Worm (Caenorhabditis elegans) whole organism, young adult: ENCODE measurements around the gene F28C6.5.
A peak's percentile ranks its signal among the peaks of the same experiment; 100 is the strongest.

ENCODE experiments used
- B0019.2 ChIP-seq: fragments of 200-800 bp; sonication (Bioruptor generic); conservative IDR thresholded peaks from 2 replicates; pipeline ENCODE4 v1.3.6; 2022; ENCODE audit warnings: missing genetic modification reagents, missing genetic modification characterization, missing compliant biosample characterization
- B0035.1 ChIP-seq: sonication (generic microtip); optimal IDR thresholded peaks from 2 replicates; lab custom pipeline; 2016; ENCODE audit warnings: missing genetic modification characterization, mild to moderate bottlenecking, missing compliant biosample characterization, missing genotype, missing genetic modification reagents
- B0261.1 ChIP-seq: sonication (generic microtip); optimal IDR thresholded peaks from 2 replicates; lab custom pipeline; 2016; ENCODE audit warnings: mild to moderate bottlenecking, missing genetic modification characterization, moderate library complexity, missing compliant biosample characterization
- D2030.7 ChIP-seq: fragments of 200-800 bp; sonication (Bioruptor generic); IDR thresholded peaks from 2 replicates; pipeline ENCODE4 v1.3.6; 2022; ENCODE audit warnings: missing genetic modification reagents, missing genetic modification characterization, missing compliant biosample characterization
- F22D6.2 ChIP-seq: sonication (generic microtip); optimal IDR thresholded peaks from 2 replicates; lab custom pipeline; 2016; ENCODE audit warnings: mild to moderate bottlenecking, missing genetic modification characterization, missing compliant biosample characterization
- F23B12.7 ChIP-seq: sonication (generic microtip); optimal IDR thresholded peaks from 2 replicates; lab custom pipeline; 2017; ENCODE audit warnings: missing genetic modification characterization, mild to moderate bottlenecking, missing compliant biosample characterization, antibody characterized with exemption, moderate library complexity; ENCODE audit not compliant: insufficient read depth
- T07F8.4 ChIP-seq: sonication (generic microtip); optimal IDR thresholded peaks from 2 replicates; lab custom pipeline; 2016; ENCODE audit warnings: mild to moderate bottlenecking, missing genetic modification characterization, moderate library complexity, missing compliant biosample characterization
- Y67H2A.10 ChIP-seq: fragments of 200-800 bp; sonication (Bioruptor generic); conservative IDR thresholded peaks from 2 replicates; pipeline ENCODE4 v1.3.6; 2022; ENCODE audit warnings: missing genetic modification reagents, missing genetic modification characterization, missing compliant biosample characterization
- aptf-3 ChIP-seq: fragments of 200-800 bp; sonication (Bioruptor generic); IDR thresholded peaks from 2 replicates; pipeline ENCODE4 v1.3.6; 2022; ENCODE audit warnings: missing genetic modification characterization, missing compliant biosample characterization
- atf-7 ChIP-seq: sonication (generic microtip); optimal IDR thresholded peaks from 2 replicates; lab custom pipeline; 2017; ENCODE audit warnings: mild to moderate bottlenecking, missing genetic modification characterization, missing compliant biosample characterization
- bed-2 ChIP-seq: fragments of 200-800 bp; sonication (Bioruptor generic); IDR thresholded peaks from 2 replicates; pipeline ENCODE4 v1.3.6; 2022; ENCODE audit warnings: missing genetic modification reagents, missing genetic modification characterization, missing compliant biosample characterization
- cebp-1 ChIP-seq, 2 experiments: fragments of 200-800 bp in 1 of 2; sonication (Bioruptor generic) in 1 of 2; sonication (generic microtip) in 1 of 2; IDR thresholded peaks in 1 of 2; optimal IDR thresholded peaks in 1 of 2; 2 replicates each; pipeline versions ENCODE4 v1.3.6 to Lab custom; 2017 to 2022; ENCODE audit warnings: missing compliant biosample characterization in 2 of 2, missing genetic modification characterization in 2 of 2, mild to moderate bottlenecking in 1 of 2, missing genetic modification reagents in 1 of 2, moderate library complexity in 1 of 2
- cebp-2 ChIP-seq: fragments of 200-800 bp; sonication (Bioruptor generic); IDR thresholded peaks from 2 replicates; pipeline ENCODE4 v1.3.6; 2022; ENCODE audit warnings: missing genetic modification characterization, missing compliant biosample characterization
- ceh-27 ChIP-seq: fragments of 200-800 bp; sonication (Bioruptor generic); optimal IDR thresholded peaks from 2 replicates; lab custom pipeline; 2018; ENCODE audit warnings: mild to moderate bottlenecking, missing genetic modification characterization, moderate library complexity, missing compliant biosample characterization
- ceh-79 ChIP-seq: sonication (generic microtip); optimal IDR thresholded peaks from 2 replicates; lab custom pipeline; 2017; ENCODE audit warnings: mild to moderate bottlenecking, missing genetic modification characterization, missing compliant biosample characterization
- ceh-91 ChIP-seq: fragments of 200-800 bp; sonication (Bioruptor generic); IDR thresholded peaks from 2 replicates; pipeline ENCODE4 v1.3.6; 2022; ENCODE audit warnings: missing genetic modification reagents, missing genetic modification characterization, missing compliant biosample characterization
- die-1 ChIP-seq: sonication (generic microtip); optimal IDR thresholded peaks from 2 replicates; lab custom pipeline; 2016; ENCODE audit warnings: missing genotype, mild to moderate bottlenecking, missing genetic modification characterization, missing compliant biosample characterization
- dox-1 ChIP-seq: fragments of 200-800 bp; sonication (Bioruptor generic); IDR thresholded peaks from 2 replicates; pipeline ENCODE4 v1.3.6; 2022; ENCODE audit warnings: missing genetic modification reagents, missing genetic modification characterization, missing compliant biosample characterization
- efl-1 ChIP-seq: fragments of 150-350 bp; optimal IDR thresholded peaks from 2 replicates; lab custom pipeline; 2014; ENCODE audit warnings: missing biosample characterization, missing genetic modification reagents, missing genetic modification characterization
- ets-4 ChIP-seq: fragments of 200-800 bp; sonication (Bioruptor generic); optimal IDR thresholded peaks from 2 replicates; lab custom pipeline; 2018; ENCODE audit warnings: mild to moderate bottlenecking, missing genetic modification characterization, missing compliant biosample characterization
- fkh-3 ChIP-seq: sonication (generic microtip); optimal IDR thresholded peaks from 2 replicates; lab custom pipeline; 2016; ENCODE audit warnings: mild to moderate bottlenecking, missing genetic modification characterization, missing compliant biosample characterization
- him-1 ChIP-seq: sonication (generic microtip); optimal IDR thresholded peaks from 2 replicates; lab custom pipeline; 2016; ENCODE audit warnings: missing genotype, missing genetic modification reagents, missing genetic modification characterization, missing compliant biosample characterization
- hlh-26 ChIP-seq: fragments of 200-800 bp; sonication (Bioruptor generic); conservative IDR thresholded peaks from 2 replicates; pipeline ENCODE4 v1.3.6; 2022; ENCODE audit warnings: missing genetic modification reagents, missing genetic modification characterization, missing compliant biosample characterization
- hrde-1 ChIP-seq: sonication (generic microtip); optimal IDR thresholded peaks from 2 replicates; lab custom pipeline; 2016; ENCODE audit warnings: missing genetic modification characterization, mild to moderate bottlenecking, missing compliant biosample characterization, moderate library complexity, missing genotype, missing genetic modification reagents, borderline replicate concordance
- let-526 ChIP-seq: fragments of 200-800 bp; sonication (Bioruptor generic); IDR thresholded peaks from 2 replicates; pipeline ENCODE4 v1.3.6; 2022; ENCODE audit warnings: missing genetic modification reagents, missing genetic modification characterization, missing compliant biosample characterization
- lin-40 ChIP-seq: sonication (generic microtip); optimal IDR thresholded peaks from 2 replicates; lab custom pipeline; 2016; ENCODE audit warnings: missing genetic modification characterization, mild to moderate bottlenecking, missing compliant biosample characterization, missing genotype, missing genetic modification reagents
- lin-54 ChIP-seq: fragments of 200-800 bp; sonication (Bioruptor generic); optimal IDR thresholded peaks from 2 replicates; lab custom pipeline; 2018; ENCODE audit warnings: mild to moderate bottlenecking, missing genetic modification characterization, missing compliant biosample characterization
- lir-1 ChIP-seq: fragments of 200-800 bp; sonication (Bioruptor generic); conservative IDR thresholded peaks from 2 replicates; pipeline ENCODE4 v1.3.6; 2022; ENCODE audit warnings: missing genetic modification reagents, missing genetic modification characterization, missing compliant biosample characterization
- madf-10 ChIP-seq: sonication (generic microtip); optimal IDR thresholded peaks from 2 replicates; lab custom pipeline; 2016; ENCODE audit warnings: mild to moderate bottlenecking, missing genetic modification characterization, missing compliant biosample characterization
- mel-28 ChIP-seq: sonication (generic microtip); optimal IDR thresholded peaks from 2 replicates; lab custom pipeline; 2016; ENCODE audit warnings: borderline replicate concordance, mild to moderate bottlenecking, missing genetic modification characterization, missing compliant biosample characterization
- mes-4 ChIP-seq: sonication (generic microtip); optimal IDR thresholded peaks from 2 replicates; lab custom pipeline; 2016; ENCODE audit warnings: missing genotype, missing genetic modification characterization, missing compliant biosample characterization
- nfya-1 ChIP-seq: sonication (generic microtip); optimal IDR thresholded peaks from 2 replicates; lab custom pipeline; 2017; ENCODE audit warnings: antibody characterized with exemption, missing compliant biosample characterization, missing genetic modification characterization, borderline replicate concordance; ENCODE audit not compliant: insufficient read depth
- nfyb-1 ChIP-seq: fragments of 200-800 bp; sonication (Bioruptor generic); IDR thresholded peaks from 2 replicates; pipeline ENCODE4 v1.3.6; 2022; ENCODE audit warnings: missing genetic modification reagents, missing genetic modification characterization, missing compliant biosample characterization
- nhr-120 ChIP-seq: fragments of 200-800 bp; sonication (Bioruptor generic); IDR thresholded peaks from 2 replicates; pipeline ENCODE4 v1.3.6; 2022; ENCODE audit warnings: missing genetic modification characterization, missing compliant biosample characterization
- nhr-80 ChIP-seq: sonication (generic microtip); optimal IDR thresholded peaks from 2 replicates; lab custom pipeline; 2016; ENCODE audit warnings: missing genetic modification characterization, missing compliant biosample characterization
- pha-4 ChIP-seq: fragments of 150-350 bp; sonication (generic microtip); optimal IDR thresholded peaks from 2 replicates; lab custom pipeline; 2014; ENCODE audit warnings: missing biosample characterization, missing genetic modification reagents, missing genetic modification characterization
- rcor-1 ChIP-seq: fragments of 200-800 bp; sonication (Bioruptor generic); IDR thresholded peaks from 2 replicates; pipeline ENCODE4 v1.3.6; 2022; ENCODE audit warnings: missing genetic modification reagents, missing genetic modification characterization, missing compliant biosample characterization
- repo-1 ChIP-seq: sonication (generic microtip); optimal IDR thresholded peaks from 2 replicates; lab custom pipeline; 2017; ENCODE audit warnings: mild to moderate bottlenecking, missing genetic modification characterization, missing compliant biosample characterization
- snpc-1.3 ChIP-seq: sonication (generic microtip); optimal IDR thresholded peaks from 2 replicates; lab custom pipeline; 2017; ENCODE audit warnings: missing genetic modification characterization, mild to moderate bottlenecking, missing compliant biosample characterization, antibody characterized with exemption, moderate library complexity, missing genotype, missing genetic modification reagents; ENCODE audit not compliant: insufficient read depth
- snpc-3.4 ChIP-seq: sonication (generic microtip); optimal IDR thresholded peaks from 2 replicates; lab custom pipeline; 2017; ENCODE audit warnings: missing genetic modification characterization, mild to moderate bottlenecking, missing compliant biosample characterization, antibody characterized with exemption, moderate library complexity, missing genotype, missing genetic modification reagents
- snpc-4 ChIP-seq, 5 experiments: fragments of 150-350 bp in 1 of 5; sonication (generic microtip) in 4 of 5; optimal IDR thresholded peaks; 2 replicates each; lab custom pipeline; 2014 to 2018; ENCODE audit warnings: missing genetic modification characterization in 5 of 5, missing biosample characterization in 3 of 5, antibody characterized with exemption in 2 of 5, mild to moderate bottlenecking in 2 of 5, missing compliant biosample characterization in 2 of 5, missing genotype in 2 of 5, moderate library complexity in 2 of 5, missing genetic modification reagents in 1 of 5
- tbx-9 ChIP-seq: sonication (generic microtip); optimal IDR thresholded peaks from 2 replicates; lab custom pipeline; 2016; ENCODE audit warnings: borderline replicate concordance, missing genetic modification characterization, inconsistent platforms, missing compliant biosample characterization
- unc-130 ChIP-seq: sonication (generic microtip); optimal IDR thresholded peaks from 2 replicates; lab custom pipeline; 2016; ENCODE audit warnings: missing genetic modification reagents, missing genetic modification characterization, missing compliant biosample characterization
- ztf-18 ChIP-seq: sonication (generic microtip); optimal IDR thresholded peaks from 2 replicates; lab custom pipeline; 2016; ENCODE audit warnings: missing genotype, mild to moderate bottlenecking, missing genetic modification characterization, missing compliant biosample characterization
- ztf-22 ChIP-seq: fragments of 200-800 bp; sonication (Bioruptor generic); optimal IDR thresholded peaks from 2 replicates; lab custom pipeline; 2018; ENCODE audit warnings: mild to moderate bottlenecking, missing genetic modification characterization, moderate library complexity, missing compliant biosample characterization
- ztf-25 ChIP-seq: fragments of 200-800 bp; sonication (Bioruptor generic); IDR thresholded peaks from 2 replicates; pipeline ENCODE4 v1.3.6; 2022; ENCODE audit warnings: missing genetic modification reagents, missing genetic modification characterization, missing compliant biosample characterization
- ztf-6 ChIP-seq: fragments of 200-800 bp; sonication (Bioruptor generic); IDR thresholded peaks from 2 replicates; pipeline ENCODE4 v1.3.6; 2022; ENCODE audit warnings: missing genetic modification reagents, missing genetic modification characterization, missing compliant biosample characterization

F28C6.5 gene

DNA sequence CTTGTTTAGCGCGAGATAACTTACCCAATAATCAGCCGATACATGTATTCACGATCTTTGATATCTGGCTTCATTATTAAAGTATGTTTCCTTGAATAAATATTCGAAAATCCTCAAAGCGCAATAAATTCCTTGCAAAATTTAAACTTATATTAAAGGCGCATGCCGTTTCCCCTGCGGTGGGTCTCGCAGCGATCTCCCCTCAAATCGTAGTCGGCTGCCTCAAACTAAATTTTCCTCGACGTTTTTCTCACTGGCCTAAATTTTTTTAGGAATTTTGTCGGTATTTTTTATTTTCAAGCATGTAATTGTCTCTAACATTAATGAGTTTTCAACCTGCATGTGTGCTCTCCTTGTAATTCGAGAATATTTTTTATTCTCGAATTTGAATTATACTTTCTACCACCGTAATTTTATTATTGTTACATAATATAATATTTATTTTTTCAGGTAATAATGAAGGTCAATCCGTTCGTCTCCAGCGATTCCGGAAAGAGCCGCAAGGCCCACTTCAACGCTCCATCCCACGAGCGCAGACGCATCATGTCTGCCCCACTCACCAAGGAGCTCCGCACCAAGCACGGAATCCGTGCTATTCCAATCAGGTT is 3.1 kb downstream of the F28C6.5 start, which contains the start of the genes cpf-1 and rpl-26 (continued):
- TF ChIP-seq efl-1 (GFP tag; lab: Kevin White, UChicago) (peak; percentile 9), pha-4 (tag; lab: Kevin White, UChicago) (no peak), bed-2 (GFP tag; lab: Robert Waterston, UW) (no peak), nfya-1 (tag; lab: Kevin White, UChicago) (no peak), lin-40 (tag; lab: Kevin White, UChicago) (no peak), snpc-1.3 (peak; percentile 34), fkh-3 (tag; lab: Kevin White, UChicago) (no peak), ets-4 (GFP tag; lab: Kevin White, UChicago) (no peak), T07F8.4 (tag; lab: Kevin White, UChicago) (no peak), snpc-3.4 (tag; lab: Kevin White, UChicago) (no peak), ztf-25 (GFP tag; lab: Robert Waterston, UW) (no peak), hlh-26 (no peak), B0035.1 (tag; lab: Kevin White, UChicago) (no peak), rcor-1 (GFP tag; lab: Robert Waterston, UW) (no peak), Y67H2A.10 (GFP tag; lab: Robert Waterston, UW) (no peak), ztf-6 (GFP tag; lab: Robert Waterston, UW) (no peak), unc-130 (no peak), mes-4 (tag; lab: Kevin White, UChicago) (no peak), hrde-1 (tag; lab: Kevin White, UChicago) (no peak), mel-28 (no peak), die-1 (tag; lab: Kevin White, UChicago) (no peak), B0019.2 (GFP tag; lab: Robert Waterston, UW) (no peak), nhr-80 (no peak), lir-1 (GFP tag; lab: Robert Waterston, UW) (no peak), aptf-3 (GFP tag; lab: Robert Waterston, UW) (no peak), snpc-4 (GFP tag; optimal IDR thresholded peaks at IDR 0.05; lab: Kevin White, UChicago) (peak; percentile 71), snpc-4 (tag; optimal IDR thresholded peaks at IDR 0.05; lab: Kevin White, UChicago) (peak; percentile 55 to 80 (median 74)), nfyb-1 (no peak), him-1 (tag; lab: Kevin White, UChicago) (no peak), lin-54 (GFP tag; lab: Kevin White, UChicago) (peak; percentile 60), cebp-2 (GFP tag; lab: Robert Waterston, UW) (no peak), F22D6.2 (no peak), ztf-18 (no peak), tbx-9 (tag; lab: Kevin White, UChicago) (no peak), cebp-1 (GFP tag; IDR thresholded peaks at IDR 0.05; lab: Robert Waterston, UW) (no peak), cebp-1 (tag; optimal IDR thresholded peaks at IDR 0.05; lab: Kevin White, UChicago) (no peak), B0261.1 (tag; lab: Kevin White, UChicago) (no peak), repo-1 (tag; lab: Kevin White, UChicago) (no peak), ceh-27 (GFP tag; lab: Kevin White, UChicago) (no peak), nhr-120 (GFP tag; lab: Robert Waterston, UW) (no peak), ztf-22 (GFP tag; lab: Kevin White, UChicago) (no peak), F23B12.7 (tag; lab: Kevin White, UChicago) (peak; percentile 30), D2030.7 (GFP tag; lab: Robert Waterston, UW) (no peak), atf-7 (tag; lab: Kevin White, UChicago) (no peak), ceh-91 (no peak), madf-10 (tag; lab: Kevin White, UChicago) (no peak), ceh-79 (tag; lab: Kevin White, UChicago) (no peak), dox-1 (GFP tag; lab: Robert Waterston, UW) (no peak), let-526 (GFP tag; lab: Robert Waterston, UW) (no peak)
